Fruit fly (Drosophila melanogaster): ENCODE results near the gene CG13040.

The CG13040 gene

DNA sequence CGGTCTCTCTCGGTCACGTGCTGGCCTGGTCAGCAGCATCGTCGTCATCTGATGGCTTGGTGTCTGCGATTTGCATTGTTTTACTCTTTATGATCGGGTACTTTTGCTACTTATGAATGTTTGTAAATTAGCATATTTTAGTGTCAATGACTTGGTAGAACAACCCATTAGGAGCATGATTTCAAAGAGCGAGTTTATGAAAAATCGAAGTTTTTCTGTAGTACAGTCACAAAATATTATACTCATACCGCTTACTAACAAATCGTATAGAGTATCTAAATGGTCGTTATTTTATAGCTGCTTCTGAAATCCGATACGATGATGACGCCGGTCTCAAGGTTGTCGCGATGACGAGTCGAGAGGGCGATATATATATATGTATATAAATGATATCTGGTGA lies 40.3 kb downstream of the CG13040 start:
- TF ChIP-seq cnc (optimal IDR thresholded peaks at IDR 0.05), result no peak
- TF ChIP-seq CG12768 (GFP tag; optimal IDR thresholded peaks at IDR 0.05), result no peak
- TF ChIP-seq Hr96 (GFP tag; optimal IDR thresholded peaks at IDR 0.05), result no peak
- TF ChIP-seq cic (GFP tag; optimal IDR thresholded peaks at IDR 0.05), result no peak
- no peak for TF ChIP-seq tj (GFP tag; optimal IDR thresholded peaks at IDR 0.05)
- no peak for TF ChIP-seq CG1620 (GFP tag; optimal IDR thresholded peaks at IDR 0.05)
- TF ChIP-seq Crg-1 (GFP tag; optimal IDR thresholded peaks at IDR 0.05), result no peak
- no peak for TF ChIP-seq Clk (GFP tag; optimal IDR thresholded peaks at IDR 0.05)
- TF ChIP-seq CG33017 (tag; optimal IDR thresholded peaks at IDR 0.05), result no peak
- no peak for TF ChIP-seq CG7045 (GFP tag; optimal IDR thresholded peaks at IDR 0.05)
- TF ChIP-seq CG11617 (GFP tag; optimal IDR thresholded peaks at IDR 0.05), result no peak

DNA sequence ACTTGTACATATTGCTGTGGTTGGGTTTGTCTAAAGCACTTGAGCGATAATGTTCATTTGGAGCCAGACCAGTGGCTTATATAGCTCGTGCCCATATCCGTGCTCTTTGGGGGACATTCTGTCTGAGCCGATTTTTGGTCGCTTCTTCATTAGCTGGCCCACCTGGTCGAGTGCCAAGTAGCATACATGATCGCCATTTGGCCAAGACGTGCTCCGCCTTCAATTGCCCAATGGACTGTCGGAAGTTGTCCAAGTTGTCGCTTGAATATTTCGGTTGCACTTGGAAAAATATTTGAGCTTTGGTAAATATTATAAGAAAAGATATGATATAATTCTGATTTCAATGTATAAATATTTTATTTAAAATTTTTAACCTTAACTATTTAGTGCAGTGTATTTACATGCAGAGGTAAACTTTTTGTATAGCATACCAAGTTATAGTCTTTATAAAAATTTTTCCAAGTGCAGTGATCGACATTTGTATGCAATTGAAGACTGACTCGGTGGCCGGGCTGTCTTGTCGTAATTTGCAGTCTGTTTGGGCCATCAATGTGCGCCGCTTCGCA lies 41.1 kb downstream of the CG13040 start, which contains the start of gene CG13047:
TSS of gene CG13047 (minus strand) at position 51 of the 566 bp plus-strand sequence.
- TF ChIP-seq CG7101 (tag; optimal IDR thresholded peaks at IDR 0.05), result no peak
- no peak for TF ChIP-seq Clk (GFP tag; optimal IDR thresholded peaks at IDR 0.05)
- no peak for TF ChIP-seq CG5204 (GFP tag; optimal IDR thresholded peaks at IDR 0.05)
- TF ChIP-seq bab1 (GFP tag; optimal IDR thresholded peaks at IDR 0.05), result no peak
- TF ChIP-seq CG14711 (tag; optimal IDR thresholded peaks at IDR 0.05), result no peak
- no peak for TF ChIP-seq toe (GFP tag; optimal IDR thresholded peaks at IDR 0.05)
- no peak for TF ChIP-seq CG33017 (tag; optimal IDR thresholded peaks at IDR 0.05)
- no peak for TF ChIP-seq CG12768 (GFP tag; optimal IDR thresholded peaks at IDR 0.05)
- no peak for TF ChIP-seq kay (GFP tag; ENCODE audit: borderline replicate concordance)
- TF ChIP-seq tj (GFP tag; optimal IDR thresholded peaks at IDR 0.05), result no peak
- no peak for TF ChIP-seq CG11617 (GFP tag; optimal IDR thresholded peaks at IDR 0.05)
- no peak for TF ChIP-seq CG7045 (GFP tag; optimal IDR thresholded peaks at IDR 0.05)
- TF ChIP-seq ovo (GFP tag; optimal IDR thresholded peaks at IDR 0.05), result no peak

DNA sequence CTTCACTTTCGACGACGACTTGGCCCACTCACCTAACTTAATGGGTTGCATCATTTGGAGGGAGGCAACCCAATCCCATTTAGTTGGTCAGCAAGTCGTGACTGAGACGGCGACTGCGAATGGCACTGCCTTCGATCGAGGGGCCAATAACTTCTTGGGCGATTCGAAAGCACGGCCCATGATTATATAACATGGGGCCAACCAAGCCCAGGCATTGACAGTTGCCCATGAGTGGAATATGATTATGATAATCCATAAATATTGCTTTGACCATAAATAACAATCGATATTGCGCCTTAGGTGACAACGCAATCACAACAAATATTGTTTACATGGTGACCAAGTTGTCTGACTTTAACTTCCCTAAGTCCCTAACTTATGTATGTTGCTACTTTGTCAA lies 42.7 kb downstream of the CG13040 start, which contains the start of gene CG13048:
TSS of gene CG13048 (minus strand) at position 101 of the 400 bp plus-strand sequence.
- TF ChIP-seq Clk (GFP tag; optimal IDR thresholded peaks at IDR 0.05) (no peak), CG7045 (GFP tag; optimal IDR thresholded peaks at IDR 0.05) (no peak)

DNA sequence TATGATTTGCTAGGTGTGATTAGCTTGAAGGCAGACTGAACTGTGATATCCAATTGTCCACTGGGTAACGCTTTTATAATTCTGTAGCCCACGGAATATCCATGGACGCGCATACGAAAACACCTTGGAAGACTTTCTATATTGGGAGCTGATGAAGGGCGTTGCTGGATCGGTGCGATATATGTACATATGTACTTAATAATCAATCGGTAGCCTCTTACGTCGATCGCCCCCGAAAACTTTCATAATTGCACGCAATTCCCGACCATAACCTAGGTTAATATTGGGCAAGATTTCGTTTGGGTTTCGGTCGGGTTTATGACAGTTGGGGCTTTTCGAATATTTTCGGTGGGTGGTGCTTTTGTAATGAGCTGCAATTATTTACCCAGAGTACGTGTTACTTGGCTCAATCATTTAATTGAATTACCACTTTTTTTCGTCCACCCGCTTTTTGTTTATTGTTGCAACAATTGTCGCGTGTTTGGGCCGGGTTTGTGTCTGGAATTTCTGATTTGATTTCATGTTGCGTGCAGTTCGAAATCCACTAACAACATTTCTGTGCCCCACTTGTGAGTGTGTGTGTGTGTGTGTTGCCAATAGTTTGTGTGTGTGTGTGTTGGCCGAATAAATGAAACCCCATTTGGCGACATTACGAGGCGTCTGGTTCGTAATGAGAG lies 44.5 kb downstream of the CG13040 start, which contains the start of gene CG13049:
TSS of gene CG13049 (minus strand) at position 51 of the 677 bp plus-strand sequence.
- TF ChIP-seq kay (GFP tag; ENCODE audit: borderline replicate concordance) (no peak), CG11617 (GFP tag; optimal IDR thresholded peaks at IDR 0.05) (no peak), CG33017 (tag; optimal IDR thresholded peaks at IDR 0.05) (no peak), tj (GFP tag; optimal IDR thresholded peaks at IDR 0.05) (no peak), toe (GFP tag; optimal IDR thresholded peaks at IDR 0.05) (no peak), Crg-1 (GFP tag; optimal IDR thresholded peaks at IDR 0.05) (no peak), CG1620 (GFP tag; optimal IDR thresholded peaks at IDR 0.05) (no peak), CG12768 (GFP tag; optimal IDR thresholded peaks at IDR 0.05) (no peak), Clk (GFP tag; optimal IDR thresholded peaks at IDR 0.05) (no peak), bab1 (GFP tag; optimal IDR thresholded peaks at IDR 0.05) (no peak), ovo (GFP tag; optimal IDR thresholded peaks at IDR 0.05) (no peak), cnc (optimal IDR thresholded peaks at IDR 0.05) (no peak), CG14711 (tag; optimal IDR thresholded peaks at IDR 0.05) (no peak), CG7045 (GFP tag; optimal IDR thresholded peaks at IDR 0.05) (no peak)

DNA sequence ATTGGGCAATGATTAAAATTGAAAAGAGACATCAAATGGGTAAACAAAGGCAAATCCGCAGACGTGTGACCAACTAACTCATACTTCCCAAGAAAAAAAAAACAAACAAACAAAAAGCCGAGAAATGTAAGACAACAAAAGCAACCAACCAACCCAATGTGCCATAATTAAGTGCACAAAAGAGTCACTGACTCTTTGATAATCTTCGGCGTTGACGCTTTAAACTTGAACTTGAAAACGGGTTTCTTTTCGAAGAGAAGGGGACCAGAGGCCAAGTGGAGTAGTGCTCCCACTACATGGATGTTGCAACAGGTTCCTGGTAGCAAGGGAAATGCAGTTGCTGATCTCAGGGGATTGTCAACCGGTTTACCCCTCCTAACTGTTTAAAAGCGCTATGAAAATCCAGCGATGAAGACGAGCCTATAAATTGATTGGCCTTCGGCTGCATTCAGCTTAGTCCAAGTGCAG lies 46.5 kb downstream of the CG13040 start, which contains the start of gene CG13064:
TSS of gene CG13064 (plus strand) at position 418 of the 468 bp plus-strand sequence.
- TF ChIP-seq CG14711 (tag; optimal IDR thresholded peaks at IDR 0.05), result no peak
- no peak for TF ChIP-seq CG11617 (GFP tag; optimal IDR thresholded peaks at IDR 0.05)
- no peak for TF ChIP-seq toe (GFP tag; optimal IDR thresholded peaks at IDR 0.05)
- no peak for TF ChIP-seq Hr96 (GFP tag; optimal IDR thresholded peaks at IDR 0.05)
- TF ChIP-seq CG12768 (GFP tag; optimal IDR thresholded peaks at IDR 0.05), result no peak
- no peak for TF ChIP-seq CG7045 (GFP tag; optimal IDR thresholded peaks at IDR 0.05)
- TF ChIP-seq cic (GFP tag; optimal IDR thresholded peaks at IDR 0.05), result no peak
- TF ChIP-seq kay (GFP tag; ENCODE audit: borderline replicate concordance), result no peak
- TF ChIP-seq Crg-1 (GFP tag; optimal IDR thresholded peaks at IDR 0.05), result no peak
- TF ChIP-seq Mnt (GFP tag; optimal IDR thresholded peaks at IDR 0.05), result no peak

DNA sequence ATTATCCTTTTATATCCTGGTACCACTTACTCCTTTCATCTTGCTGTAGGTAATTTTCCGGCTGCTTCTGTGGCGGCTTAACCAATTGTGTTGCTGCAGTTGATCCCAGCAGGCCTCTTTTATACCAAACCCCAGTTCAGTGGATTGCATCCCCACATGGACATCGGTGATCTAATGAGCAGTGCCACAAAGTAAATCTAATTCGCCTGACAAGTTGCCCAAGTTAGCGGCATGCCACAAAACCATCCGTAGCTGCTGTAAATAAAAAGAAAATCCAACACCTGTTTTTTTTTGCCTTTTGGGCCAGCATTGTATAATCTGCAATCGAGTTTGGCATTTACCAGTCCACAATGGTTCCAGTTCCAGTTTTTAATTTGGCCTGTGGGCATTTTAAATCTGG lies 47.4 kb downstream of the CG13040 start, which contains the start of gene CG13050:
TSS of gene CG13050 (minus strand) at position 101 of the 400 bp plus-strand sequence.
- TF ChIP-seq Hr96 (GFP tag; optimal IDR thresholded peaks at IDR 0.05), result no peak
- no peak for TF ChIP-seq cnc (optimal IDR thresholded peaks at IDR 0.05)
- TF ChIP-seq Mnt (GFP tag; optimal IDR thresholded peaks at IDR 0.05), result no peak
- no peak for TF ChIP-seq Clk (GFP tag; optimal IDR thresholded peaks at IDR 0.05)
- TF ChIP-seq cic (GFP tag; optimal IDR thresholded peaks at IDR 0.05), result no peak
- TF ChIP-seq bab1 (GFP tag; optimal IDR thresholded peaks at IDR 0.05), result no peak
- no peak for TF ChIP-seq toe (GFP tag; optimal IDR thresholded peaks at IDR 0.05)
- TF ChIP-seq CG5204 (GFP tag; optimal IDR thresholded peaks at IDR 0.05), result no peak
- TF ChIP-seq CG7045 (GFP tag; optimal IDR thresholded peaks at IDR 0.05), result no peak
- no peak for TF ChIP-seq ovo (GFP tag; optimal IDR thresholded peaks at IDR 0.05)
- no peak for TF ChIP-seq kay (GFP tag; ENCODE audit: borderline replicate concordance)
- TF ChIP-seq tj (GFP tag; optimal IDR thresholded peaks at IDR 0.05), result no peak
- no peak for TF ChIP-seq CG11617 (GFP tag; optimal IDR thresholded peaks at IDR 0.05)
- no peak for TF ChIP-seq pad (GFP tag; optimal IDR thresholded peaks at IDR 0.05)
- no peak for TF ChIP-seq CG7101 (tag; optimal IDR thresholded peaks at IDR 0.05)
- TF ChIP-seq Crg-1 (GFP tag; optimal IDR thresholded peaks at IDR 0.05), result no peak
- no peak for TF ChIP-seq CG1620 (GFP tag; optimal IDR thresholded peaks at IDR 0.05)

All from whole organism, adult.